Fruit fly (Drosophila melanogaster) whole organism, prepupa: Measurements from ENCODE around the gene CG6059.

Source experiments
- Blimp-1 ChIP-seq: fragments of 200-800 bp; sonication (Bioruptor generic); optimal IDR thresholded peaks from 3 replicates; lab custom pipeline; 2017; ENCODE audit warnings: missing biosample characterization, missing genetic modification characterization, mild to moderate bottlenecking, moderate library complexity, missing genetic modification reagents
- CG10669 ChIP-seq: fragments of 200-800 bp; sonication (Bioruptor generic); optimal IDR thresholded peaks from 3 replicates; lab custom pipeline; 2018; ENCODE audit warnings: missing biosample characterization, mild to moderate bottlenecking, missing genetic modification characterization, moderate library complexity
- CG11902 ChIP-seq: fragments of 200-800 bp; sonication (Bioruptor generic); optimal IDR thresholded peaks from 3 replicates; lab custom pipeline; 2016; ENCODE audit warnings: missing biosample characterization, missing genetic modification characterization
- CG15336 ChIP-seq: fragments of 200-800 bp; sonication (Bioruptor generic); IDR thresholded peaks from 2 replicates; pipeline ENCODE4 v1.3.6; 2022; ENCODE audit warnings: missing biosample characterization, missing genetic modification characterization
- CG16779 ChIP-seq: fragments of 200-800 bp; sonication (Bioruptor generic); optimal IDR thresholded peaks from 3 replicates; lab custom pipeline; 2017; ENCODE audit warnings: missing biosample characterization, mild to moderate bottlenecking, missing genetic modification characterization
- CG31627 ChIP-seq: fragments of 200-800 bp; sonication (Bioruptor generic); optimal IDR thresholded peaks from 3 replicates; lab custom pipeline; 2016; ENCODE audit warnings: missing biosample characterization, missing genetic modification characterization
- CG32006 ChIP-seq: fragments of 200-800 bp; sonication (Bioruptor generic); optimal IDR thresholded peaks from 3 replicates; lab custom pipeline; 2017; ENCODE audit warnings: missing biosample characterization, mild to moderate bottlenecking, missing genetic modification characterization
- CG3919 ChIP-seq: fragments of 200-800 bp; sonication (Bioruptor generic); optimal IDR thresholded peaks from 3 replicates; lab custom pipeline; 2016; ENCODE audit warnings: missing biosample characterization, missing genetic modification characterization
- CG4318 ChIP-seq: fragments of 200-800 bp; sonication (Bioruptor generic); optimal IDR thresholded peaks from 3 replicates; lab custom pipeline; 2017; ENCODE audit warnings: missing biosample characterization, mild to moderate bottlenecking, missing genetic modification characterization
- CG6163 ChIP-seq: fragments of 200-800 bp; sonication (Bioruptor generic); IDR thresholded peaks from 3 replicates; pipeline ENCODE4 v1.3.6; 2022; ENCODE audit warnings: missing biosample characterization, missing genetic modification characterization
- CG6276 ChIP-seq: fragments of 200-800 bp; sonication (Bioruptor generic); optimal IDR thresholded peaks from 2 replicates; lab custom pipeline; 2017; ENCODE audit warnings: missing biosample characterization, mild to moderate bottlenecking, missing genetic modification characterization
- CG8119 ChIP-seq: fragments of 200-800 bp; sonication (Bioruptor generic); IDR thresholded peaks from 3 replicates; pipeline ENCODE4 v1.3.6; 2022; ENCODE audit warnings: missing biosample characterization, missing genetic modification characterization
- CG8632 ChIP-seq: fragments of 200-800 bp; sonication (Bioruptor generic); optimal IDR thresholded peaks from 3 replicates; lab custom pipeline; 2016; ENCODE audit warnings: missing biosample characterization, missing genetic modification characterization
- Eip75B ChIP-seq: fragments of 200-800 bp; sonication (Bioruptor generic); optimal IDR thresholded peaks from 3 replicates; lab custom pipeline; 2016; ENCODE audit warnings: missing biosample characterization, missing genetic modification characterization
- Eip78C ChIP-seq: fragments of 200-800 bp; sonication (Bioruptor generic); peaks from one replicate; lab custom pipeline; 2016; ENCODE audit warnings: missing biosample characterization, missing genetic modification characterization
- Eip93F ChIP-seq: fragments of 200-800 bp; sonication (Bioruptor generic); optimal IDR thresholded peaks from 2 replicates; lab custom pipeline; 2016; ENCODE audit warnings: missing biosample characterization, mild to moderate bottlenecking, missing genetic modification characterization
- Ets21C ChIP-seq: fragments of 200-800 bp; sonication (Bioruptor generic); optimal IDR thresholded peaks from 3 replicates; lab custom pipeline; 2016; ENCODE audit warnings: missing biosample characterization, missing genetic modification characterization
- Hr39 ChIP-seq: fragments of 200-800 bp; sonication (Bioruptor generic); optimal IDR thresholded peaks from 2 replicates; lab custom pipeline; 2016; ENCODE audit warnings: missing biosample characterization, missing genetic modification characterization
- Lpt ChIP-seq: fragments of 200-800 bp; sonication (Bioruptor generic); optimal IDR thresholded peaks from 3 replicates; lab custom pipeline; 2016; ENCODE audit warnings: missing biosample characterization, missing genetic modification characterization
- Met ChIP-seq: fragments of 200-800 bp; sonication (Bioruptor generic); optimal IDR thresholded peaks from 3 replicates; lab custom pipeline; 2016; ENCODE audit warnings: missing biosample characterization, missing genetic modification characterization
- Sox102F ChIP-seq: fragments of 200-800 bp; sonication (Bioruptor generic); optimal IDR thresholded peaks from 2 replicates; lab custom pipeline; 2016; ENCODE audit warnings: missing biosample characterization, mild to moderate bottlenecking, missing genetic modification characterization
- Sox14 ChIP-seq: fragments of 200-800 bp; sonication (Bioruptor generic); optimal IDR thresholded peaks from 3 replicates; lab custom pipeline; 2016; ENCODE audit warnings: missing biosample characterization, missing genetic modification characterization
- Sox15 ChIP-seq: fragments of 200-800 bp; sonication (Bioruptor generic); optimal IDR thresholded peaks from 3 replicates; lab custom pipeline; 2016; ENCODE audit warnings: missing biosample characterization, missing genetic modification characterization
- achi ChIP-seq: fragments of 200-800 bp; sonication (Bioruptor generic); optimal IDR thresholded peaks from 3 replicates; lab custom pipeline; 2016; ENCODE audit warnings: missing biosample characterization, missing genetic modification characterization
- dac ChIP-seq: fragments of 200-800 bp; sonication (Bioruptor generic); optimal IDR thresholded peaks from 2 replicates; lab custom pipeline; 2017; ENCODE audit warnings: missing biosample characterization, mild to moderate bottlenecking, missing genetic modification characterization
- dsx ChIP-seq: fragments of 200-800 bp; optimal IDR thresholded peaks from 3 replicates; lab custom pipeline; 2019; ENCODE audit warnings: missing biosample characterization, mild to moderate bottlenecking, missing genetic modification characterization, moderate library complexity; ENCODE audit not compliant: poor library complexity, severe bottlenecking
- eg ChIP-seq: fragments of 200-800 bp; sonication (Bioruptor generic); IDR thresholded peaks from 3 replicates; pipeline ENCODE4 v1.3.6; 2022; ENCODE audit warnings: missing biosample characterization, missing genetic modification characterization
- fd85E ChIP-seq: fragments of 200-800 bp; sonication (Bioruptor generic); optimal IDR thresholded peaks from 3 replicates; lab custom pipeline; 2016; ENCODE audit warnings: missing biosample characterization, missing genetic modification characterization
- lz ChIP-seq: fragments of 200-800 bp; sonication (Bioruptor generic); optimal IDR thresholded peaks from 3 replicates; lab custom pipeline; 2016; ENCODE audit warnings: missing biosample characterization, missing genetic modification characterization
- spab ChIP-seq: fragments of 200-800 bp; sonication (Bioruptor generic); optimal IDR thresholded peaks from 2 replicates; lab custom pipeline; 2017; ENCODE audit warnings: missing biosample characterization, mild to moderate bottlenecking, missing genetic modification characterization, missing genetic modification reagents
- ss ChIP-seq, 2 experiments: fragments of 200-800 bp; sonication (Bioruptor generic); optimal IDR thresholded peaks; 2 replicates in 1 of 2; 3 replicates in 1 of 2; lab custom pipeline; 2017 to 2018; ENCODE audit warnings: mild to moderate bottlenecking in 2 of 2, missing biosample characterization in 2 of 2, missing genetic modification characterization in 2 of 2, moderate library complexity in 1 of 2
- vri ChIP-seq: fragments of 200-800 bp; sonication (Bioruptor generic); optimal IDR thresholded peaks from 3 replicates; lab custom pipeline; 2016; ENCODE audit warnings: missing biosample characterization, mild to moderate bottlenecking, missing genetic modification characterization

CG6059 gene

DNA sequence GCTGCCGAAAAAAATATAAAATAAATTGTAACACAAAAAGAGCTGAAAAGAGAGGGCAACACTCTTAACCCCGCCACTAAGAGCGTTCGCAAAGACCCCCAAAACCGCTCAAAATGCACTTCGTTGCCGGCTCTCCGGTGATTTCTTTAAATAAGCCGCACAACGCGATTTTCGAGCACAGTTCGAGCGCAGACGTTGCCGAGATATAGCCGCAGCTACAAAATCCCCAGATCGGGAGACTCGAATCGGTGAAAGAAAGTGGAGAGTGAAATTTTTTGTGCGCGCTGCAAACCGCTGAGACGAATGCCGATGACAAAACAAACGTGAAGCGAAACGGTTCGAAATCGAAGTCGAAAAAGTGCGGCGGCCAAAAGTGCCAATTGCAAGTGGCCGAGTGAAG, 48.8 kb downstream of the CG6059 start, which contains the start of gene CG14257:
Gene CG14257 (plus strand): TSS at position 177 of the 400 bp plus-strand sequence.
- TF ChIP-seq Hr39 (GFP tag; lab: Kevin White, UChicago) (no peak), Eip78C (GFP tag; lab: Kevin White, UChicago) (no peak), CG15336 (GFP tag; lab: Robert Waterston, UW) (peak; percentile 34; the same call in 1 of the 2 replicates), CG16779 (tag; lab: Kevin White, UChicago) (no peak), CG3919 (peak; percentile 4), CG8119 (GFP tag; lab: Robert Waterston, UW) (no peak), Eip75B (GFP tag; lab: Kevin White, UChicago) (no peak), spab (no peak), dsx (GFP tag; lab: Kevin White, UChicago) (peak; percentile 19), eg (GFP tag; lab: Robert Waterston, UW) (peak; percentile 29; the same call in 1 of the 3 replicates), Met (GFP tag; lab: Kevin White, UChicago) (peak; percentile 10), Sox15 (GFP tag; lab: Kevin White, UChicago) (no peak), CG11902 (no peak), achi (no peak), Blimp-1 (GFP tag; lab: Kevin White, UChicago) (peak; percentile 84), CG6163 (GFP tag; lab: Robert Waterston, UW) (no peak), CG4318 (no peak), CG6276 (no peak), fd85E (GFP tag; lab: Kevin White, UChicago) (no peak), Lpt (GFP tag; lab: Kevin White, UChicago) (no peak), Ets21C (GFP tag; lab: Kevin White, UChicago) (no peak), Eip93F (GFP tag; lab: Kevin White, UChicago) (no peak), ss (GFP tag; optimal IDR thresholded peaks at IDR 0.05; lab: Kevin White, UChicago) (no peak), vri (GFP tag; lab: Kevin White, UChicago) (no peak), CG32006 (no peak), CG10669 (no peak), Sox102F (GFP tag; lab: Kevin White, UChicago) (peak; percentile 29), Sox14 (no peak), dac (no peak), CG8632 (GFP tag; lab: Kevin White, UChicago) (no peak), CG31627 (GFP tag; lab: Kevin White, UChicago) (no peak), lz (GFP tag; lab: Kevin White, UChicago) (no peak)
